Worm (Caenorhabditis elegans) whole organism, early embryonic: Measurements from ENCODE around the gene K01D12.8.

Source experiments
- ama-1 ChIP-seq: fragments of 150-350 bp; optimal IDR thresholded peaks from 2 replicates; lab custom pipeline; 2014
- tbx-37 ChIP-seq: fragments of 200-800 bp; sonication (Bioruptor generic); conservative IDR thresholded peaks from 2 replicates; pipeline ENCODE4 v1.3.6; 2022; ENCODE audit warnings: missing genetic modification reagents, missing genetic modification characterization, missing compliant biosample characterization

ce11 chrV:12395699-12396098 is 6.8 kb upstream of the K01D12.8 start, which contains the start of gene twk-14:
- no peak for TF ChIP-seq tbx-37 (GFP tag; lab: Robert Waterston, UW)
- TF ChIP-seq ama-1: no peak
